Fruit fly (Drosophila melanogaster) whole organism, embryonic: Measurements from ENCODE around the gene Pdhb.

ENCODE experiments used
- ATbp ChIP-seq: fragments of 200-800 bp; sonication (Bioruptor generic); optimal IDR thresholded peaks from 2 replicates; lab custom pipeline; 2017; ENCODE audit warnings: missing biosample characterization, mild to moderate bottlenecking, missing genetic modification characterization, missing genetic modification reagents
- Antp ChIP-seq: fragments of 200-800 bp; sonication (Bioruptor generic); optimal IDR thresholded peaks from 3 replicates; lab custom pipeline; 2016; ENCODE audit warnings: missing biosample characterization, missing genetic modification characterization
- Atf6 ChIP-seq: fragments of 200-800 bp; sonication (Bioruptor generic); IDR thresholded peaks from 2 replicates; pipeline ENCODE4 v1.3.6; 2022; ENCODE audit warnings: missing biosample characterization, missing genetic modification characterization
- Bdp1 ChIP-seq: fragments of 200-800 bp; sonication (Bioruptor generic); optimal IDR thresholded peaks from 3 replicates; lab custom pipeline; 2016; ENCODE audit warnings: missing biosample characterization, missing genetic modification characterization
- CG10462 ChIP-seq: fragments of 200-800 bp; sonication (Bioruptor generic); optimal IDR thresholded peaks from 2 replicates; lab custom pipeline; 2016; ENCODE audit warnings: missing biosample characterization, missing genetic modification characterization
- CG11456 ChIP-seq: fragments of 200-800 bp; sonication (Bioruptor generic); IDR thresholded peaks from 3 replicates; pipeline ENCODE4 v1.3.6; 2022; ENCODE audit warnings: missing biosample characterization, missing genetic modification characterization
- CG11504 ChIP-seq: fragments of 200-800 bp; sonication (Bioruptor generic); optimal IDR thresholded peaks from 3 replicates; lab custom pipeline; 2019; ENCODE audit warnings: missing biosample characterization, mild to moderate bottlenecking, missing genetic modification characterization, moderate library complexity
- CG11695 ChIP-seq: fragments of 200-800 bp; sonication (Bioruptor generic); IDR thresholded peaks from 3 replicates; pipeline ENCODE4 v1.3.6; 2022; ENCODE audit warnings: missing biosample characterization, missing genetic modification characterization
- CG12104 ChIP-seq: fragments of 200-800 bp; sonication (Bioruptor generic); optimal IDR thresholded peaks from 3 replicates; lab custom pipeline; 2016; ENCODE audit warnings: missing biosample characterization, missing genetic modification characterization
- CG12236 ChIP-seq: fragments of 200-800 bp; sonication (Bioruptor generic); optimal IDR thresholded peaks from 2 replicates; lab custom pipeline; 2016; ENCODE audit warnings: missing biosample characterization, missing genetic modification characterization
- CG12942 ChIP-seq: fragments of 200-800 bp; sonication (Bioruptor generic); optimal IDR thresholded peaks from 3 replicates; lab custom pipeline; 2016; ENCODE audit warnings: missing biosample characterization, missing genetic modification characterization
- CG17385 ChIP-seq: fragments of 200-800 bp; sonication (Bioruptor generic); optimal IDR thresholded peaks from 3 replicates; lab custom pipeline; 2018; ENCODE audit warnings: missing biosample characterization, mild to moderate bottlenecking, missing genetic modification characterization
- CG1832 ChIP-seq: fragments of 200-800 bp; sonication (Bioruptor generic); optimal IDR thresholded peaks from 2 replicates; lab custom pipeline; 2017; ENCODE audit warnings: missing biosample characterization, mild to moderate bottlenecking, missing genetic modification characterization, inconsistent platforms
- CG18599 ChIP-seq: fragments of 200-800 bp; sonication (Bioruptor generic); optimal IDR thresholded peaks from 3 replicates; lab custom pipeline; 2017; ENCODE audit warnings: missing biosample characterization, missing genetic modification characterization, mild to moderate bottlenecking, moderate library complexity, missing genetic modification reagents
- CG30403 ChIP-seq: fragments of 200-800 bp; sonication (Bioruptor generic); optimal IDR thresholded peaks from 3 replicates; lab custom pipeline; 2016; ENCODE audit warnings: missing biosample characterization, missing genetic modification characterization
- CG3163 ChIP-seq: fragments of 200-800 bp; sonication (Bioruptor generic); optimal IDR thresholded peaks from 3 replicates; lab custom pipeline; 2016; ENCODE audit warnings: missing biosample characterization, missing genetic modification characterization
- CG3281 ChIP-seq: fragments of 200-800 bp; sonication (Bioruptor generic); optimal IDR thresholded peaks from 3 replicates; lab custom pipeline; 2017; ENCODE audit warnings: missing biosample characterization, mild to moderate bottlenecking, missing genetic modification characterization
- CG3407 ChIP-seq: fragments of 200-800 bp; sonication (Bioruptor generic); optimal IDR thresholded peaks from 2 replicates; lab custom pipeline; 2018; ENCODE audit warnings: missing biosample characterization, mild to moderate bottlenecking, missing genetic modification characterization
- CG8765 ChIP-seq: fragments of 200-800 bp; sonication (Bioruptor generic); IDR thresholded peaks from 2 replicates; pipeline ENCODE4 v1.3.6; 2022; ENCODE audit warnings: missing biosample characterization, missing genetic modification characterization
- CG8944 ChIP-seq: fragments of 200-800 bp; sonication (Bioruptor generic); optimal IDR thresholded peaks from 3 replicates; lab custom pipeline; 2016; ENCODE audit warnings: missing biosample characterization, missing genetic modification characterization
- CHES-1-like ChIP-seq: fragments of 200-800 bp; sonication (Bioruptor generic); optimal IDR thresholded peaks from 2 replicates; lab custom pipeline; 2016; ENCODE audit warnings: missing biosample characterization, missing genetic modification characterization
- D19A ChIP-seq: fragments of 200-800 bp; optimal IDR thresholded peaks from 3 replicates; lab custom pipeline; 2019; ENCODE audit warnings: missing biosample characterization, mild to moderate bottlenecking, missing genetic modification characterization, moderate library complexity
- Elba2 ChIP-seq: fragments of 200-800 bp; sonication (Bioruptor generic); optimal IDR thresholded peaks from 3 replicates; lab custom pipeline; 2016; ENCODE audit warnings: missing biosample characterization, missing genetic modification characterization
- Hey ChIP-seq: fragments of 200-800 bp; sonication (Bioruptor generic); optimal IDR thresholded peaks from 3 replicates; lab custom pipeline; 2018; ENCODE audit warnings: missing biosample characterization, mild to moderate bottlenecking, missing genetic modification characterization
- Jarid2 ChIP-seq: fragments of 200-800 bp; sonication (Bioruptor generic); optimal IDR thresholded peaks from 3 replicates; lab custom pipeline; 2017; ENCODE audit warnings: mild to moderate bottlenecking, missing biosample characterization, missing genetic modification reagents, missing genetic modification characterization
- Med ChIP-seq: fragments of 200-800 bp; sonication (Bioruptor generic); peaks from one replicate; lab custom pipeline; 2016; ENCODE audit warnings: missing biosample characterization, missing genetic modification characterization, mild to moderate bottlenecking, inconsistent platforms, moderate library complexity
- Mrtf ChIP-seq: fragments of 200-800 bp; sonication (Bioruptor generic); IDR thresholded peaks from 3 replicates; pipeline ENCODE4 v1.3.6; 2022; ENCODE audit warnings: missing biosample characterization, missing genetic modification characterization
- Nf-YB ChIP-seq: fragments of 200-800 bp; sonication (Bioruptor generic); optimal IDR thresholded peaks from 3 replicates; lab custom pipeline; 2019; ENCODE audit warnings: missing biosample characterization, mild to moderate bottlenecking, missing genetic modification characterization, moderate library complexity
- NfI ChIP-seq: fragments of 200-800 bp; sonication (Bioruptor generic); optimal IDR thresholded peaks from 3 replicates; lab custom pipeline; 2018; ENCODE audit warnings: missing biosample characterization, mild to moderate bottlenecking, missing genetic modification characterization, moderate library complexity
- Optix ChIP-seq: fragments of 200-800 bp; sonication (Bioruptor generic); IDR thresholded peaks from 3 replicates; pipeline ENCODE4 v1.3.6; 2022; ENCODE audit warnings: missing biosample characterization, missing genetic modification characterization
- PHDP ChIP-seq: fragments of 200-800 bp; sonication (Bioruptor generic); optimal IDR thresholded peaks from 3 replicates; lab custom pipeline; 2018; ENCODE audit warnings: missing biosample characterization, mild to moderate bottlenecking, missing genetic modification characterization, moderate library complexity
- Scr ChIP-seq: fragments of 200-800 bp; sonication (Bioruptor generic); IDR thresholded peaks from 2 replicates; pipeline ENCODE4 v1.3.6; 2022; ENCODE audit warnings: missing biosample characterization, missing genetic modification characterization; ENCODE audit not compliant: partially characterized antibody
- Trl ChIP-seq, 3 experiments: fragments of >200 bp in 2 of 3; fragments of 200-800 bp in 1 of 3; sonication (Bioruptor generic) in 1 of 3; optimal IDR thresholded peaks; 2 replicates in 1 of 3; 3 replicates in 2 of 3; lab custom pipeline; 2016 to 2017; ENCODE audit warnings: missing biosample characterization in 1 of 3, missing genetic modification characterization in 1 of 3
- Vsx1 ChIP-seq: fragments of 200-800 bp; sonication (Bioruptor generic); optimal IDR thresholded peaks from 2 replicates; lab custom pipeline; 2017; ENCODE audit warnings: missing biosample characterization, mild to moderate bottlenecking, missing genetic modification characterization, missing genetic modification reagents
- YL-1 ChIP-seq: fragments of 200-800 bp; sonication (Bioruptor generic); optimal IDR thresholded peaks from 3 replicates; lab custom pipeline; 2017; ENCODE audit warnings: missing biosample characterization, mild to moderate bottlenecking, missing genetic modification characterization
- ase ChIP-seq: fragments of 200-800 bp; sonication (Bioruptor generic); IDR thresholded peaks from 3 replicates; pipeline ENCODE4 v1.3.6; 2022; ENCODE audit warnings: missing biosample characterization, missing genetic modification characterization
- bsh ChIP-seq, 2 experiments: fragments of 200-800 bp; sonication (Bioruptor generic); optimal IDR thresholded peaks; 2 replicates each; lab custom pipeline; 2017 to 2018; ENCODE audit warnings: mild to moderate bottlenecking in 2 of 2, missing biosample characterization in 2 of 2, missing genetic modification characterization in 2 of 2, moderate library complexity in 1 of 2
- da ChIP-seq: fragments of 200-800 bp; sonication (Bioruptor generic); optimal IDR thresholded peaks from 2 replicates; lab custom pipeline; 2016; ENCODE audit warnings: missing biosample characterization, missing genetic modification characterization
- dati ChIP-seq: fragments of 200-800 bp; sonication (Bioruptor generic); IDR thresholded peaks from 2 replicates; pipeline ENCODE4 v1.3.6; 2022; ENCODE audit warnings: missing biosample characterization, missing genetic modification characterization
- lab ChIP-seq: fragments of 200-800 bp; sonication (Bioruptor generic); optimal IDR thresholded peaks from 3 replicates; lab custom pipeline; 2017; ENCODE audit warnings: missing biosample characterization, missing genetic modification characterization, mild to moderate bottlenecking, moderate library complexity, missing genetic modification reagents
- mld ChIP-seq: fragments of 200-800 bp; sonication (Bioruptor generic); IDR thresholded peaks from 3 replicates; pipeline ENCODE4 v1.3.6; 2022; ENCODE audit warnings: missing biosample characterization, missing genetic modification characterization; ENCODE audit not compliant: partially characterized antibody
- nau ChIP-seq: fragments of 200-800 bp; sonication (Bioruptor generic); optimal IDR thresholded peaks from 3 replicates; lab custom pipeline; 2017; ENCODE audit warnings: missing biosample characterization, mild to moderate bottlenecking, missing genetic modification characterization, missing genetic modification reagents
- onecut ChIP-seq: fragments of 200-800 bp; sonication (Bioruptor generic); IDR thresholded peaks from 2 replicates; pipeline ENCODE4 v1.3.6; 2022; ENCODE audit warnings: missing biosample characterization, missing genetic modification characterization
- pzg ChIP-seq: fragments of 200-800 bp; sonication (Bioruptor generic); optimal IDR thresholded peaks from 3 replicates; lab custom pipeline; 2018; ENCODE audit warnings: missing biosample characterization, mild to moderate bottlenecking, missing genetic modification characterization, moderate library complexity
- repo ChIP-seq: fragments of 200-800 bp; sonication (Bioruptor generic); optimal IDR thresholded peaks from 2 replicates; lab custom pipeline; 2016; ENCODE audit warnings: missing biosample characterization, missing genetic modification characterization
- sens ChIP-seq: fragments of 200-800 bp; sonication (Bioruptor generic); peaks from one replicate; lab custom pipeline; 2016; ENCODE audit warnings: missing biosample characterization, missing genetic modification characterization
- slbo ChIP-seq: fragments of 200-800 bp; sonication (Bioruptor generic); IDR thresholded peaks from 2 replicates; pipeline ENCODE4 v1.3.6; 2022; ENCODE audit warnings: missing biosample characterization, missing genetic modification characterization
- sqz ChIP-seq: fragments of 200-800 bp; sonication (Bioruptor generic); optimal IDR thresholded peaks from 3 replicates; lab custom pipeline; 2018; ENCODE audit warnings: missing biosample characterization, mild to moderate bottlenecking, missing genetic modification characterization
- vvl ChIP-seq: fragments of 200-800 bp; sonication (Bioruptor generic); IDR thresholded peaks from 2 replicates; pipeline ENCODE4 v1.3.6; 2022; ENCODE audit warnings: missing biosample characterization, missing genetic modification characterization
- wek ChIP-seq: fragments of 200-800 bp; sonication (Bioruptor generic); optimal IDR thresholded peaks from 3 replicates; lab custom pipeline; 2018; ENCODE audit warnings: missing biosample characterization, mild to moderate bottlenecking, missing genetic modification characterization, moderate library complexity
- yki ChIP-seq: fragments of >200 bp; optimal IDR thresholded peaks from 3 replicates; lab custom pipeline; 2018

Pdhb gene

dm6 chr3R:29069208-29070072 lies 43.4 kb upstream of the Pdhb start (continued):
- TF ChIP-seq D19A (tag; lab: Kevin White, UChicago): peak; percentile 20
- no peak for TF ChIP-seq Scr (GFP tag; lab: Robert Waterston, UW)
- TF ChIP-seq repo (GFP tag; lab: Kevin White, UChicago): no peak
- no peak for TF ChIP-seq ase
- TF ChIP-seq CG12104 (GFP tag; lab: Kevin White, UChicago): no peak
- TF ChIP-seq CG18599 (GFP tag; lab: Kevin White, UChicago): no peak
- TF ChIP-seq Bdp1: no peak
- no peak for TF ChIP-seq YL-1
- no peak for TF ChIP-seq dati
- TF ChIP-seq Trl (optimal IDR thresholded peaks at IDR 0.05; lab: Kevin White, UChicago): peak; percentile 32 to 35
- no peak for TF ChIP-seq Trl (GFP tag; optimal IDR thresholded peaks at IDR 0.05; lab: Kevin White, UChicago)
- TF ChIP-seq CG11504 (tag; lab: Kevin White, UChicago): no peak
- TF ChIP-seq CG1832 (GFP tag; lab: Kevin White, UChicago): peak; percentile 30
- 0 out of 3 replicates have a peak, but pooled peaks have one; percentile 21 for TF ChIP-seq Optix
- TF ChIP-seq da: no peak
- TF ChIP-seq Hey (tag; lab: Kevin White, UChicago): no peak
- no peak for TF ChIP-seq CG30403
- TF ChIP-seq CG3163 (GFP tag; lab: Kevin White, UChicago): no peak
- no peak for TF ChIP-seq NfI
- TF ChIP-seq Atf6 (GFP tag; lab: Robert Waterston, UW): no peak
- no peak for TF ChIP-seq CG12236
- no peak for TF ChIP-seq Nf-YB (GFP tag; lab: Kevin White, UChicago)
- TF ChIP-seq Vsx1 (GFP tag; lab: Kevin White, UChicago): no peak
- TF ChIP-seq sqz (GFP tag; lab: Kevin White, UChicago): peak; percentile 44
- TF ChIP-seq nau: no peak
- peak; percentile 99 for TF ChIP-seq CG3407 (GFP tag; lab: Kevin White, UChicago)
- no peak for TF ChIP-seq Antp (GFP tag; lab: Kevin White, UChicago)
- peak; percentile 11 for TF ChIP-seq CG17385 (GFP tag; lab: Kevin White, UChicago)
- TF ChIP-seq CG8944 (GFP tag; lab: Kevin White, UChicago): no peak
- TF ChIP-seq PHDP (tag; lab: Kevin White, UChicago): no peak
- no peak for TF ChIP-seq bsh (GFP tag; optimal IDR thresholded peaks at IDR 0.05; lab: Kevin White, UChicago)
- TF ChIP-seq CG12942: no peak
- no peak for TF ChIP-seq Mrtf (GFP tag; lab: Robert Waterston, UW)
- TF ChIP-seq CG3281 (GFP tag; lab: Kevin White, UChicago): no peak
- no peak for TF ChIP-seq yki (lab: Kevin White, UChicago)
- no peak for TF ChIP-seq onecut (GFP tag; lab: Robert Waterston, UW)
- TF ChIP-seq CHES-1-like (GFP tag; lab: Kevin White, UChicago): no peak
- no peak for TF ChIP-seq Jarid2 (GFP tag; lab: Kevin White, UChicago)

dm6 chr3R:29071141-29071540 lies 41.7 kb upstream of the Pdhb start:
- no peak for TF ChIP-seq CG8765 (GFP tag; lab: Robert Waterston, UW)
- TF ChIP-seq Elba2: no peak
- peak; percentile 53 for TF ChIP-seq Med
- no peak for TF ChIP-seq slbo (GFP tag; lab: Robert Waterston, UW)
- TF ChIP-seq ATbp (GFP tag; lab: Kevin White, UChicago): peak; percentile 20
- peak; percentile 9; the same call in 1 of the 2 replicates for TF ChIP-seq vvl (GFP tag; lab: Robert Waterston, UW)
- no peak for TF ChIP-seq pzg (GFP tag; lab: Kevin White, UChicago)
- TF ChIP-seq CG11456 (GFP tag; lab: Robert Waterston, UW): no peak
- peak; percentile 13 for TF ChIP-seq lab
- TF ChIP-seq mld (GFP tag; lab: Robert Waterston, UW): no peak
- TF ChIP-seq wek (GFP tag; lab: Kevin White, UChicago): peak; percentile 15
- 0 out of 3 replicates have a peak, but pooled peaks have one; percentile 28 for TF ChIP-seq CG11695 (GFP tag; lab: Robert Waterston, UW)
- peak; percentile 24 for TF ChIP-seq sens (GFP tag; lab: Kevin White, UChicago)
- TF ChIP-seq CG10462 (GFP tag; lab: Kevin White, UChicago): no peak
- TF ChIP-seq, all 482 proteins: peak for 7
